Worm (Caenorhabditis elegans) whole organism, L4 larva: ENCODE measurements around the gene fdgt-2.

Experiments used
- F10B5.3 ChIP-seq: sonication (generic microtip); optimal IDR thresholded peaks from 2 replicates; lab custom pipeline; 2016; ENCODE audit warnings: mild to moderate bottlenecking, missing genetic modification characterization, missing compliant biosample characterization
- F49E8.2 ChIP-seq: sonication (generic microtip); optimal IDR thresholded peaks from 2 replicates; lab custom pipeline; 2016; ENCODE audit warnings: missing compliant biosample characterization, mild to moderate bottlenecking, missing genetic modification characterization, borderline replicate concordance
- Y105C5A.15 ChIP-seq: fragments of 200-800 bp; sonication (Bioruptor generic); IDR thresholded peaks from 2 replicates; pipeline ENCODE4 v1.3.6; 2022; ENCODE audit warnings: missing genetic modification characterization, missing compliant biosample characterization
- Y75B8A.6 ChIP-seq: fragments of 200-800 bp; sonication (Bioruptor generic); IDR thresholded peaks from 2 replicates; pipeline ENCODE4 v1.3.6; 2022; ENCODE audit warnings: missing genetic modification reagents, missing genetic modification characterization, missing compliant biosample characterization
- aha-1 ChIP-seq: fragments of 150-350 bp; peaks from one replicate; lab custom pipeline; 2014; ENCODE audit warnings: missing biosample characterization, missing genetic modification characterization
- ceh-28 ChIP-seq: fragments of 150-350 bp; optimal IDR thresholded peaks from 2 replicates; lab custom pipeline; 2014; ENCODE audit warnings: missing biosample characterization, missing genetic modification reagents, missing genetic modification characterization
- ceh-32 ChIP-seq: sonication (generic microtip); optimal IDR thresholded peaks from 2 replicates; lab custom pipeline; 2016; ENCODE audit warnings: mild to moderate bottlenecking, missing genetic modification characterization, missing compliant biosample characterization; ENCODE audit not compliant: poor library complexity
- ceh-44 ChIP-seq: fragments of 200-800 bp; sonication (Bioruptor generic); IDR thresholded peaks from 2 replicates; pipeline ENCODE4 v1.3.6; 2022; ENCODE audit warnings: missing genetic modification reagents, missing genetic modification characterization, missing compliant biosample characterization
- ceh-62 ChIP-seq: sonication (generic microtip); optimal IDR thresholded peaks from 2 replicates; lab custom pipeline; 2017; ENCODE audit warnings: missing biosample characterization, missing genetic modification characterization
- ctbp-1 ChIP-seq: fragments of 200-800 bp; sonication (Bioruptor generic); IDR thresholded peaks from 2 replicates; pipeline ENCODE4 v1.3.6; 2022; ENCODE audit warnings: missing genetic modification reagents, missing genetic modification characterization, missing compliant biosample characterization
- daf-19 ChIP-seq: fragments of 200-800 bp; sonication (Bioruptor generic); conservative IDR thresholded peaks from 2 replicates; pipeline ENCODE4 v1.3.6; 2022; ENCODE audit warnings: missing genetic modification characterization, missing compliant biosample characterization
- daf-8 ChIP-seq: fragments of 200-800 bp; sonication (Bioruptor generic); IDR thresholded peaks from 2 replicates; pipeline ENCODE4 v1.3.6; 2022; ENCODE audit warnings: missing genetic modification characterization, missing compliant biosample characterization
- dve-1 ChIP-seq: sonication (generic microtip); optimal IDR thresholded peaks from 2 replicates; lab custom pipeline; 2017; ENCODE audit warnings: antibody characterized with exemption, mild to moderate bottlenecking, missing genetic modification characterization, missing compliant biosample characterization; ENCODE audit not compliant: insufficient read depth
- egl-27 ChIP-seq: sonication (generic microtip); optimal IDR thresholded peaks from 3 replicates; lab custom pipeline; 2017; ENCODE audit warnings: missing biosample characterization, missing genetic modification reagents, missing genetic modification characterization
- egl-43 ChIP-seq: fragments of 200-800 bp; sonication (Bioruptor generic); IDR thresholded peaks from 2 replicates; pipeline ENCODE4 v1.3.6; 2022; ENCODE audit warnings: missing genetic modification reagents, missing genetic modification characterization, missing compliant biosample characterization
- fos-1 ChIP-seq: fragments of 150-350 bp; optimal IDR thresholded peaks from 2 replicates; lab custom pipeline; 2014; ENCODE audit warnings: missing biosample characterization, missing genetic modification characterization
- hlh-11 ChIP-seq: fragments of 200-800 bp; sonication (Bioruptor generic); optimal IDR thresholded peaks from 2 replicates; lab custom pipeline; 2018; ENCODE audit warnings: mild to moderate bottlenecking, missing genetic modification characterization, missing compliant biosample characterization
- lin-15B ChIP-seq: fragments of 150-350 bp; sonication (generic microtip); optimal IDR thresholded peaks from 3 replicates; lab custom pipeline; 2014; ENCODE audit warnings: missing biosample characterization, missing genetic modification characterization
- madf-5 ChIP-seq, 2 experiments: fragments of 200-800 bp; sonication (Bioruptor generic); IDR thresholded peaks; 2 replicates each; pipeline ENCODE4 v1.3.6; 2022; ENCODE audit warnings: missing compliant biosample characterization in 2 of 2, missing genetic modification characterization in 2 of 2
- mdl-1 ChIP-seq, 2 experiments: fragments of 150-350 bp in 1 of 2; sonication (generic microtip) in 1 of 2; optimal IDR thresholded peaks; 2 replicates each; lab custom pipeline; 2014 to 2017; ENCODE audit warnings: missing biosample characterization in 2 of 2, missing genetic modification characterization in 2 of 2
- nhr-11 ChIP-seq: fragments of 150-350 bp; optimal IDR thresholded peaks from 2 replicates; lab custom pipeline; 2014; ENCODE audit warnings: missing biosample characterization, missing genetic modification characterization
- nhr-25 ChIP-seq: sonication (generic microtip); optimal IDR thresholded peaks from 2 replicates; lab custom pipeline; 2017; ENCODE audit warnings: missing genetic modification characterization, mild to moderate bottlenecking, missing compliant biosample characterization, antibody characterized with exemption, moderate library complexity, borderline replicate concordance; ENCODE audit not compliant: insufficient read depth
- nhr-28 ChIP-seq: fragments of 150-350 bp; optimal IDR thresholded peaks from 2 replicates; lab custom pipeline; 2014; ENCODE audit warnings: missing biosample characterization, missing genetic modification characterization
- nhr-41 ChIP-seq: fragments of 200-800 bp; sonication (Bioruptor generic); IDR thresholded peaks from 2 replicates; pipeline ENCODE4 v1.3.6; 2022; ENCODE audit warnings: missing genetic modification reagents, missing genetic modification characterization, missing compliant biosample characterization
- nhr-42 ChIP-seq: fragments of 200-800 bp; sonication (Bioruptor generic); IDR thresholded peaks from 2 replicates; pipeline ENCODE4 v1.3.6; 2022; ENCODE audit warnings: missing genetic modification characterization, missing compliant biosample characterization
- nhr-76 ChIP-seq: fragments of 150-350 bp; optimal IDR thresholded peaks from 2 replicates; lab custom pipeline; 2014; ENCODE audit warnings: missing biosample characterization, missing genetic modification characterization
- nhr-77 ChIP-seq: fragments of 150-350 bp; optimal IDR thresholded peaks from 2 replicates; lab custom pipeline; 2014; ENCODE audit warnings: missing biosample characterization, missing genetic modification characterization
- php-3 ChIP-seq: fragments of 200-800 bp; sonication (Bioruptor generic); IDR thresholded peaks from 2 replicates; pipeline ENCODE4 v1.3.6; 2022; ENCODE audit warnings: missing genetic modification reagents, missing genetic modification characterization, missing compliant biosample characterization
- sdz-12 ChIP-seq: fragments of 200-800 bp; sonication (Bioruptor generic); optimal IDR thresholded peaks from 2 replicates; lab custom pipeline; 2018; ENCODE audit warnings: mild to moderate bottlenecking, missing genetic modification characterization, missing compliant biosample characterization
- set-16 ChIP-seq: fragments of 200-800 bp; sonication (Bioruptor generic); IDR thresholded peaks from 2 replicates; pipeline ENCODE4 v1.3.6; 2022; ENCODE audit warnings: missing genetic modification reagents, missing genetic modification characterization, missing compliant biosample characterization
- spr-3 ChIP-seq: fragments of 200-800 bp; sonication (Bioruptor generic); optimal IDR thresholded peaks from 2 replicates; lab custom pipeline; 2018; ENCODE audit warnings: mild to moderate bottlenecking, missing genetic modification characterization, missing compliant biosample characterization
- unc-62 ChIP-seq, 3 experiments: fragments of 150-350 bp in 1 of 3; sonication (generic microtip); optimal IDR thresholded peaks in 2 of 3; peaks in 1 of 3; 1 replicate in 1 of 3; 2 replicates in 2 of 3; lab custom pipeline; 2014 to 2017; ENCODE audit warnings: missing biosample characterization in 3 of 3, missing genetic modification characterization in 3 of 3, missing genetic modification reagents in 3 of 3, missing genotype in 1 of 3
- vab-7 ChIP-seq: fragments of 200-800 bp; sonication (Bioruptor generic); IDR thresholded peaks from 2 replicates; pipeline ENCODE4 v1.3.6; 2022; ENCODE audit warnings: missing genetic modification reagents, missing genetic modification characterization, missing compliant biosample characterization

fdgt-2 gene

DNA sequence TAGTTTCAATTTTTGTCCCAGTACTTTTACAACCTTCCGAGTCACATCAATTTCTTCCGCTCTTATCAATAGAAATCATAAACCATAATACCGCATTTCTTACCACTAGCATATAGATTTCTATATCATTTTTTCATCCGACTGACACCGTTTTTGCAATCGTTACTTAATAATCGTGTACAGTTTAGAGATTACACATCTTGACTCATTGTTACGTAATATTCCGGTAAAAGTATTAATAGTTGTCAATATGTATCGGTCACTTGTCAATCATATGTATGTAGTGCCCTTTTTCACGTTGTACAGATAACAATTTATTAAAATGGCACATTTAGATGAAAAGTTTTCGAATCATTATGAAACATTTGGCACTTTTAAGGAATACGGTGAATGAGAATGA, 17.4 kb upstream of the fdgt-2 start (continued):
- TF ChIP-seq dve-1 (peak; percentile 20), nhr-76 (tag; lab: Kevin White, UChicago) (no peak), set-16 (no peak), ctbp-1 (no peak), egl-27 (tag; lab: Kevin White, UChicago) (no peak), Y105C5A.15 (no peak), unc-62 (GFP tag; optimal IDR thresholded peaks at IDR 0.05 in 1 of 2; lab: Kevin White, UChicago) (peak in 1 of 2 experiments; percentile 63), unc-62 (tag; optimal IDR thresholded peaks at IDR 0.05; lab: Kevin White, UChicago) (no peak), fos-1 (no peak), daf-8 (GFP tag; lab: Robert Waterston, UW) (no peak), madf-5 (GFP tag; IDR thresholded peaks at IDR 0.05; lab: Robert Waterston, UW) (no peak)

DNA sequence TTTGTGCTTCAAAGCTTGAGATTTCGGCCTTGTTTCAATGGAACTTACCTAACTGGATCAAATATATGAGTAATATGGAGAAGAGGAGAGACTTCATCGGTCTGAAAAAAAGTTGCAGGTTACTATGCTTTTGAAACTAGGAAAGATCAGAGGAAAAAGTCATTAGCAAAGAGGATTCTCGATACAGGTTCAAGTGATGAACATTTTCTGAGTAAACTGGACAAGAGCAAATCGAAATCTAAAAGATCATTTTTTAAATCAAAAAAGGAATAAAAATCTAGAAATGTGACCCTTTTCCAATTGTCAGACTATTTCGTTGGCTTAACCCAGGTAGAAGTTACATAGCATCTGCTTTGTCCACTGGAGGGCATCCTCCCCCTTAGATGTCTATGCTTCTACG, 12.7 kb upstream of the fdgt-2 start, which contains the start of gene skpo-1:
Gene skpo-1 (minus strand): TSS at position 101 of the 400 bp plus-strand sequence.
- TF ChIP-seq nhr-28 (tag; lab: Kevin White, UChicago): no peak
- TF ChIP-seq lin-15B (tag; lab: Kevin White, UChicago): no peak
- no peak for TF ChIP-seq egl-43 (GFP tag; lab: Robert Waterston, UW)
- no peak for TF ChIP-seq F10B5.3 (tag; lab: Kevin White, UChicago)
- no peak for TF ChIP-seq aha-1 (tag; lab: Kevin White, UChicago)
- no peak for TF ChIP-seq madf-5 (GFP tag; IDR thresholded peaks at IDR 0.05; lab: Robert Waterston, UW)

DNA sequence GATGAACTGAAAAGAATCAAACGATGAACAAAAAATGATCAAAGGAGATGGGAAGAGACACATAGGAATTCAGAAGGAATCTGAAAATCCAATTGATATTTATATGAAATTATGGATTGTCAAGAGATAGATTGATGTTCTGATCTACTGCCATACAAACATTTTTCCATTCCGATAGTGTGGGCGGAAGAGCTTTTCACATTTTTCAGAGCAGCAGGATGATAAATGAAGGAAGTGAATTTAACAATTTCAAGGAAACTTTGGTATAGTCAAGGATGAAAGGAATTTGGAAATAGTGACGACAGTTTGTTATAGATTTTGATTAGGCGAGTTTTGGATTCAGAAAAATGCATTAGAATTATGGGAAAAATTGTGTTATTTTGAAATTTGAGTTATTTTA, 12.1 kb upstream of the fdgt-2 start, which contains the start of gene ubc-24:
Gene ubc-24 (plus strand): TSS at position 301 of the 400 bp plus-strand sequence.
- TF ChIP-seq ceh-28 (tag; lab: Kevin White, UChicago) (no peak), ctbp-1 (no peak), F49E8.2 (tag; lab: Kevin White, UChicago) (no peak), ceh-62 (tag; lab: Kevin White, UChicago) (no peak), nhr-77 (no peak), nhr-42 (GFP tag; lab: Robert Waterston, UW) (no peak), ceh-44 (GFP tag; lab: Robert Waterston, UW) (no peak), hlh-11 (tag; lab: Kevin White, UChicago) (no peak), daf-19 (GFP tag; lab: Robert Waterston, UW) (no peak), php-3 (GFP tag; lab: Robert Waterston, UW) (no peak), nhr-41 (GFP tag; lab: Robert Waterston, UW) (no peak), ceh-32 (tag; lab: Kevin White, UChicago) (no peak), F10B5.3 (tag; lab: Kevin White, UChicago) (no peak), sdz-12 (GFP tag; lab: Kevin White, UChicago) (no peak), mdl-1 (tag; optimal IDR thresholded peaks at IDR 0.05; lab: Kevin White, UChicago) (no peak), Y75B8A.6 (GFP tag; lab: Robert Waterston, UW) (no peak)

DNA sequence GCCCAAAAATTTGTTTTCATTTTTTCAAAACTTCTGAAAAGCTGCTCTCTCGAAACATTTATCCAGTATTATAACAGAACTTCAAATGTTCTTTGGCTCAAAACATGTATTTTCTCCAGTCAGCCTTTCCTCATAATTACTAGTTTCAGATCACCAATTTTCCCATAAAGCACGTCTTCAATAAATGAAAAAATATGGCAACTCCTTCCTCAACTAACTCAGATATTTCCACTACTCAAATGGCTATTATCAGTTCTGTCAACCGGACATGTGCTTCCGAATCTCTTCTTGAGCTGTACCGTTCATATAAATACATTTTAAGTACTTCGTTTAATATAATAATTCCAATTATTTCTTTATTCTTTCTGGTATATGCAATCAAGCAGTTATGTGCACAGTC, 9.9 kb upstream of the fdgt-2 start, which contains the start of gene sra-13:
Gene sra-13 (plus strand): TSS at position 195 of the 400 bp plus-strand sequence.
- TF ChIP-seq spr-3 (GFP tag; lab: Kevin White, UChicago) (no peak), unc-62 (GFP tag; optimal IDR thresholded peaks at IDR 0.05 in 1 of 2; lab: Kevin White, UChicago) (peak in 1 of 2 experiments; percentile 93), unc-62 (tag; optimal IDR thresholded peaks at IDR 0.05; lab: Kevin White, UChicago) (no peak), vab-7 (GFP tag; lab: Robert Waterston, UW) (no peak)

DNA sequence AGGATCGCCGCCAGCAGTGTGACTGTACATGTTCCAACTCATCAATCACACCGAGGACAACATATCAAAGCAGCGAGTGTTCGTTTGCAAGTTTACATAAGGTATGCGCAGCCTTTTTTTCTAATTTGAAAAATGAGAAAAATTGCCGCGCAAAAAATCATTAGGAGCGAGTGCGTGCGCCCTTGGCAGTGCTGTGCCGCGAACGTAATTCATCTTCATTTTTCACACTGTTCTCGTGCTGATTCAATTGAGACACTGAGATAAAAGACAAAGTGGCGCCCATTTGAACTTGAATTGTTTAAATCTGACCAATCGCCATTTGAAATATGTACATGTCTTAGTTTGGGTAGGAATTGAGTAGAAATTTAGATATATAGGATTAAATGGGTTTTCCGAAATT, 7.9 kb upstream of the fdgt-2 start:
- TF ChIP-seq nhr-25 (tag; lab: Kevin White, UChicago) (peak; percentile 32), unc-62 (GFP tag; optimal IDR thresholded peaks at IDR 0.05 in 1 of 2; lab: Kevin White, UChicago) (peak in 1 of 2 experiments; percentile 80), unc-62 (tag; optimal IDR thresholded peaks at IDR 0.05; lab: Kevin White, UChicago) (no peak), nhr-11 (no peak), ceh-32 (tag; lab: Kevin White, UChicago) (no peak), F10B5.3 (tag; lab: Kevin White, UChicago) (no peak), aha-1 (tag; lab: Kevin White, UChicago) (no peak)
